Fruit fly (Drosophila melanogaster): Measurements from ENCODE around the gene CG12945.

CG12945 gene

dm6 chr3R:9808946-9809545, 18.0 kb upstream of the CG12945 start, which contains the start of gene FBXO11 (continued):
- TF ChIP-seq Rel (GFP tag; optimal IDR thresholded peaks at IDR 0.05) (no peak), Rel (tag; optimal IDR thresholded peaks at IDR 0.05) (peak; percentile 95)

- no peak for TF ChIP-seq Vsx2 (GFP tag; optimal IDR thresholded peaks at IDR 0.05; ENCODE audit: partially characterized antibody)
- peak; percentile 38 for TF ChIP-seq psq (GFP tag; optimal IDR thresholded peaks at IDR 0.05)
- TF ChIP-seq Jra (GFP tag; optimal IDR thresholded peaks at IDR 0.05): peak; percentile 24
- peak; percentile 54 for TF ChIP-seq OdsH (GFP tag; optimal IDR thresholded peaks at IDR 0.05)
- TF ChIP-seq Rel (GFP tag; optimal IDR thresholded peaks at IDR 0.05): no peak
- peak; percentile 64 for TF ChIP-seq Rel (tag; optimal IDR thresholded peaks at IDR 0.05)
- TF ChIP-seq Abd-B (GFP tag; optimal IDR thresholded peaks at IDR 0.05): no peak
- TF ChIP-seq lola (GFP tag; optimal IDR thresholded peaks at IDR 0.05): no peak
- no peak for TF ChIP-seq CrebA (GFP tag; optimal IDR thresholded peaks at IDR 0.05; ENCODE audit: borderline replicate concordance)
- TF ChIP-seq br (GFP tag; optimal IDR thresholded peaks at IDR 0.05): no peak
- peak; percentile 74 for TF ChIP-seq rgr (GFP tag; optimal IDR thresholded peaks at IDR 0.05)
- TF ChIP-seq dl (GFP tag; optimal IDR thresholded peaks at IDR 0.05; ENCODE audit: insufficient read depth in 1 of 2, partially characterized antibody in 2 of 2): no peak
- no peak for TF ChIP-seq pan (optimal IDR thresholded peaks at IDR 0.05)
- TF ChIP-seq N (GFP tag; optimal IDR thresholded peaks at IDR 0.05): no peak
- TF ChIP-seq woc (GFP tag; optimal IDR thresholded peaks at IDR 0.05): peak; percentile 82
- TF ChIP-seq dmrt93B (GFP tag; optimal IDR thresholded peaks at IDR 0.05): no peak
- no peak for TF ChIP-seq usp (GFP tag; optimal IDR thresholded peaks at IDR 0.05)
- peak; percentile 60 for TF ChIP-seq CG9705 (GFP tag; optimal IDR thresholded peaks at IDR 0.05)
- TF ChIP-seq Dfd (GFP tag; optimal IDR thresholded peaks at IDR 0.05): no peak
- TF ChIP-seq sage (GFP tag; optimal IDR thresholded peaks at IDR 0.05): no peak
- no peak for TF ChIP-seq dsf (GFP tag; optimal IDR thresholded peaks at IDR 0.05; ENCODE audit: borderline replicate concordance)
- TF ChIP-seq Myc (optimal IDR thresholded peaks at IDR 0.05): peak; percentile 55
- no peak for TF ChIP-seq Hnf4 (GFP tag; optimal IDR thresholded peaks at IDR 0.05)
- TF ChIP-seq jim (GFP tag; optimal IDR thresholded peaks at IDR 0.05): no peak
- no peak for TF ChIP-seq Mio (GFP tag; optimal IDR thresholded peaks at IDR 0.05)
- peak; percentile 56 for TF ChIP-seq sv (GFP tag; optimal IDR thresholded peaks at IDR 0.05)
- TF ChIP-seq Hr83 (GFP tag; optimal IDR thresholded peaks at IDR 0.05; ENCODE audit: poor library complexity, severe bottlenecking): no peak
- peak in 1 of 2 experiments; percentile 79 for TF ChIP-seq foxo (GFP tag; optimal IDR thresholded peaks at IDR 0.05)
- peak; percentile 82 for TF ChIP-seq HLH106 (tag; optimal IDR thresholded peaks at IDR 0.05)
- TF ChIP-seq tai (GFP tag; optimal IDR thresholded peaks at IDR 0.05): no peak
- TF ChIP-seq ey (GFP tag; optimal IDR thresholded peaks at IDR 0.05): peak; percentile 57
- TF ChIP-seq Sp1 (GFP tag; optimal IDR thresholded peaks at IDR 0.05): peak; percentile 59
- peak; percentile 55 for TF ChIP-seq fru (GFP tag; optimal IDR thresholded peaks at IDR 0.05)
- no peak for TF ChIP-seq CG32264 (GFP tag; optimal IDR thresholded peaks at IDR 0.05)
- TF ChIP-seq h (GFP tag; optimal IDR thresholded peaks at IDR 0.05): peak; percentile 69
- TF ChIP-seq GATAd (GFP tag; optimal IDR thresholded peaks at IDR 0.05): no peak
Measured at dm6 chr3R:9800644-9801330, 9.8 kb upstream of the CG12945 start, which contains the start of the genes CG9467 and CG8526. Gene CG9467, minus strand, starts transcription at chr3R:9801026. Gene CG8526, plus strand, starts transcription at chr3R:9801280.

dm6 chr3R:9793018-9793417, 2.0 kb upstream of the CG12945 start, which contains the start of gene CG8516:
Gene CG8516, plus strand, starts transcription at chr3R:9793295.
- TF ChIP-seq foxo (GFP tag; optimal IDR thresholded peaks at IDR 0.05) (peak in 1 of 2 experiments; percentile 29), h (GFP tag; optimal IDR thresholded peaks at IDR 0.05) (peak; percentile 29), Sp1 (GFP tag; optimal IDR thresholded peaks at IDR 0.05) (peak; percentile 11), HLH106 (tag; optimal IDR thresholded peaks at IDR 0.05) (peak; percentile 19), Dfd (GFP tag; optimal IDR thresholded peaks at IDR 0.05) (no peak), Mio (GFP tag; optimal IDR thresholded peaks at IDR 0.05) (no peak), dmrt93B (GFP tag; optimal IDR thresholded peaks at IDR 0.05) (no peak), tai (GFP tag; optimal IDR thresholded peaks at IDR 0.05) (no peak), jim (GFP tag; optimal IDR thresholded peaks at IDR 0.05) (no peak), brk (GFP tag; optimal IDR thresholded peaks at IDR 0.05) (no peak), sv (GFP tag; optimal IDR thresholded peaks at IDR 0.05) (peak; percentile 11), woc (GFP tag; optimal IDR thresholded peaks at IDR 0.05) (peak; percentile 24), rgr (GFP tag; optimal IDR thresholded peaks at IDR 0.05) (no peak), Rel (GFP tag; optimal IDR thresholded peaks at IDR 0.05) (no peak), Rel (tag; optimal IDR thresholded peaks at IDR 0.05) (peak; percentile 41)
